Fruit fly (Drosophila melanogaster) whole organism, embryonic: ENCODE data around the gene Ssk.

Experiments
- Blimp-1 ChIP-seq: fragments of 200-800 bp; sonication (Bioruptor generic); optimal IDR thresholded peaks from 3 replicates; lab custom pipeline; 2018; ENCODE audit warnings: missing biosample characterization, missing genetic modification characterization, mild to moderate bottlenecking, moderate library complexity, missing genetic modification reagents
- CG10431 ChIP-seq: fragments of 200-800 bp; sonication (Bioruptor generic); optimal IDR thresholded peaks from 3 replicates; lab custom pipeline; 2018; ENCODE audit warnings: missing biosample characterization, mild to moderate bottlenecking, missing genetic modification characterization
- CG11398 ChIP-seq: fragments of 200-800 bp; sonication (Bioruptor generic); optimal IDR thresholded peaks from 2 replicates; lab custom pipeline; 2016; ENCODE audit warnings: missing biosample characterization, missing genetic modification characterization
- CG15269 ChIP-seq: fragments of 200-800 bp; sonication (Bioruptor generic); optimal IDR thresholded peaks from 2 replicates; lab custom pipeline; 2018; ENCODE audit warnings: missing biosample characterization, mild to moderate bottlenecking, missing genetic modification characterization, moderate library complexity
- CG16813 ChIP-seq: fragments of 200-800 bp; sonication (Bioruptor generic); IDR thresholded peaks from 3 replicates; pipeline ENCODE4 v1.3.6; 2022; ENCODE audit warnings: missing biosample characterization, missing genetic modification characterization; ENCODE audit not compliant: partially characterized antibody
- CG16815 ChIP-seq: fragments of 200-800 bp; sonication (Bioruptor generic); optimal IDR thresholded peaks from 3 replicates; lab custom pipeline; 2017; ENCODE audit warnings: missing biosample characterization, mild to moderate bottlenecking, missing genetic modification characterization
- CG17829 ChIP-seq: fragments of 200-800 bp; optimal IDR thresholded peaks from 2 replicates; lab custom pipeline; 2019; ENCODE audit warnings: missing biosample characterization, mild to moderate bottlenecking, missing genetic modification characterization, moderate library complexity
- CG2712 ChIP-seq: fragments of 200-800 bp; optimal IDR thresholded peaks from 3 replicates; lab custom pipeline; 2019; ENCODE audit warnings: missing biosample characterization, mild to moderate bottlenecking, missing genetic modification characterization, moderate library complexity
- CG30020 ChIP-seq: fragments of 200-800 bp; optimal IDR thresholded peaks from 2 replicates; lab custom pipeline; 2019; ENCODE audit warnings: missing biosample characterization, mild to moderate bottlenecking, missing genetic modification characterization, moderate library complexity
- CG33557 ChIP-seq: fragments of 200-800 bp; sonication (Bioruptor generic); optimal IDR thresholded peaks from 2 replicates; lab custom pipeline; 2019; ENCODE audit warnings: missing biosample characterization, mild to moderate bottlenecking, missing genetic modification characterization, moderate library complexity
- CG34376 ChIP-seq: fragments of 200-800 bp; sonication (Bioruptor generic); optimal IDR thresholded peaks from 2 replicates; lab custom pipeline; 2018; ENCODE audit warnings: missing biosample characterization, mild to moderate bottlenecking, missing genetic modification characterization
- CG4360 ChIP-seq: fragments of 200-800 bp; sonication (Bioruptor generic); IDR thresholded peaks from 2 replicates; pipeline ENCODE4 v1.3.6; 2022; ENCODE audit warnings: missing biosample characterization, missing genetic modification characterization
- CG4707 ChIP-seq: fragments of 200-800 bp; sonication (Bioruptor generic); optimal IDR thresholded peaks from 2 replicates; lab custom pipeline; 2018; ENCODE audit warnings: missing biosample characterization, mild to moderate bottlenecking, missing genetic modification characterization, moderate library complexity
- CG6254 ChIP-seq: fragments of 200-800 bp; sonication (Bioruptor generic); optimal IDR thresholded peaks from 3 replicates; lab custom pipeline; 2017; ENCODE audit warnings: mild to moderate bottlenecking, missing biosample characterization, missing genetic modification reagents, missing genetic modification characterization
- CG6765 ChIP-seq: fragments of 200-800 bp; sonication (Bioruptor generic); optimal IDR thresholded peaks from 3 replicates; lab custom pipeline; 2017; ENCODE audit warnings: missing biosample characterization, mild to moderate bottlenecking, missing genetic modification characterization
- CG7839 ChIP-seq: fragments of 200-800 bp; sonication (Bioruptor generic); optimal IDR thresholded peaks from 3 replicates; lab custom pipeline; 2018; ENCODE audit warnings: missing biosample characterization, mild to moderate bottlenecking, missing genetic modification characterization, moderate library complexity
- CG8924 ChIP-seq: fragments of 200-800 bp; optimal IDR thresholded peaks from 3 replicates; lab custom pipeline; 2019; ENCODE audit warnings: missing biosample characterization, mild to moderate bottlenecking, missing genetic modification characterization, moderate library complexity
- CHES-1-like ChIP-seq: fragments of 200-800 bp; sonication (Bioruptor generic); optimal IDR thresholded peaks from 2 replicates; lab custom pipeline; 2016; ENCODE audit warnings: missing biosample characterization, missing genetic modification characterization
- D ChIP-seq, 2 experiments: fragments of 200-800 bp in 1 of 2; fragments of >200 bp in 1 of 2; sonication (Bioruptor generic) in 1 of 2; optimal IDR thresholded peaks; 2 replicates in 1 of 2; 3 replicates in 1 of 2; lab custom pipeline; 2017; ENCODE audit warnings: mild to moderate bottlenecking in 1 of 2, missing biosample characterization in 1 of 2, missing genetic modification characterization in 1 of 2, missing genetic modification reagents in 1 of 2
- Ets65A ChIP-seq: fragments of 200-800 bp; sonication (Bioruptor generic); peaks from one replicate; lab custom pipeline; 2016; ENCODE audit warnings: missing biosample characterization, missing genetic modification characterization
- HLH54F ChIP-seq: fragments of 200-800 bp; sonication (Bioruptor generic); optimal IDR thresholded peaks from 3 replicates; lab custom pipeline; 2016; ENCODE audit warnings: missing biosample characterization, missing genetic modification characterization
- HmgZ ChIP-seq: fragments of 200-800 bp; sonication (Bioruptor generic); optimal IDR thresholded peaks from 2 replicates; lab custom pipeline; 2018; ENCODE audit warnings: missing biosample characterization, mild to moderate bottlenecking, missing genetic modification characterization
- Hr51 ChIP-seq, 2 experiments: fragments of 200-800 bp; sonication (Bioruptor generic); optimal IDR thresholded peaks; 2 replicates in 1 of 2; 3 replicates in 1 of 2; lab custom pipeline; 2016 to 2018; ENCODE audit warnings: missing biosample characterization in 2 of 2, missing genetic modification characterization in 2 of 2, mild to moderate bottlenecking in 1 of 2, moderate library complexity in 1 of 2
- Neu2 ChIP-seq: fragments of 200-800 bp; sonication (Bioruptor generic); optimal IDR thresholded peaks from 3 replicates; lab custom pipeline; 2016; ENCODE audit warnings: missing biosample characterization, missing genetic modification characterization, borderline replicate concordance
- Oli ChIP-seq: fragments of 200-800 bp; sonication (Bioruptor generic); optimal IDR thresholded peaks from 2 replicates; lab custom pipeline; 2018; ENCODE audit warnings: missing biosample characterization, mild to moderate bottlenecking, missing genetic modification characterization, moderate library complexity
- Pdp1 ChIP-seq, 2 experiments: fragments of 200-800 bp; sonication (Bioruptor generic); optimal IDR thresholded peaks; 3 replicates each; lab custom pipeline; 2016; ENCODE audit warnings: missing biosample characterization in 2 of 2, missing genetic modification characterization in 2 of 2, mild to moderate bottlenecking in 1 of 2, moderate library complexity in 1 of 2
- Scr ChIP-seq: fragments of 200-800 bp; sonication (Bioruptor generic); IDR thresholded peaks from 2 replicates; pipeline ENCODE4 v1.3.6; 2022; ENCODE audit warnings: missing biosample characterization, missing genetic modification characterization; ENCODE audit not compliant: partially characterized antibody
- Sox100B ChIP-seq: fragments of 200-800 bp; sonication (Bioruptor generic); optimal IDR thresholded peaks from 3 replicates; lab custom pipeline; 2018; ENCODE audit warnings: missing biosample characterization, mild to moderate bottlenecking, missing genetic modification characterization
- Trl ChIP-seq, 3 experiments: fragments of >200 bp in 2 of 3; fragments of 200-800 bp in 1 of 3; sonication (Bioruptor generic) in 1 of 3; optimal IDR thresholded peaks; 2 replicates in 1 of 3; 3 replicates in 2 of 3; lab custom pipeline; 2016 to 2017; ENCODE audit warnings: missing biosample characterization in 1 of 3, missing genetic modification characterization in 1 of 3
- ase ChIP-seq: fragments of 200-800 bp; sonication (Bioruptor generic); IDR thresholded peaks from 3 replicates; pipeline ENCODE4 v1.3.6; 2022; ENCODE audit warnings: missing biosample characterization, missing genetic modification characterization
- chinmo ChIP-seq: fragments of 200-800 bp; sonication (Bioruptor generic); IDR thresholded peaks from 4 replicates; pipeline ENCODE4 v1.3.6; 2022; ENCODE audit warnings: missing biosample characterization, missing genetic modification characterization; ENCODE audit not compliant: partially characterized antibody
- ci ChIP-seq: fragments of 200-800 bp; sonication (Bioruptor generic); IDR thresholded peaks from 3 replicates; pipeline ENCODE4 v1.3.6; 2022; ENCODE audit warnings: missing biosample characterization, missing genetic modification characterization
- dmrt99B ChIP-seq: fragments of 200-800 bp; sonication (Bioruptor generic); optimal IDR thresholded peaks from 2 replicates; lab custom pipeline; 2018; ENCODE audit warnings: missing biosample characterization, mild to moderate bottlenecking, missing genetic modification characterization, moderate library complexity
- exex ChIP-seq: fragments of 200-800 bp; sonication (Bioruptor generic); optimal IDR thresholded peaks from 4 replicates; lab custom pipeline; 2018; ENCODE audit warnings: missing biosample characterization, mild to moderate bottlenecking, missing genetic modification characterization, moderate library complexity
- grn ChIP-seq: fragments of 200-800 bp; sonication (Bioruptor generic); optimal IDR thresholded peaks from 3 replicates; lab custom pipeline; 2017; ENCODE audit warnings: missing biosample characterization, missing genetic modification characterization
- klu ChIP-seq: fragments of 200-800 bp; sonication (Bioruptor generic); IDR thresholded peaks from 2 replicates; pipeline ENCODE4 v1.3.6; 2022; ENCODE audit warnings: missing biosample characterization, missing genetic modification characterization
- nmo ChIP-seq: fragments of 200-800 bp; sonication (Bioruptor generic); optimal IDR thresholded peaks from 2 replicates; lab custom pipeline; 2018; ENCODE audit warnings: missing biosample characterization, mild to moderate bottlenecking, missing genetic modification characterization, moderate library complexity
- nom ChIP-seq: fragments of 200-800 bp; sonication (Bioruptor generic); optimal IDR thresholded peaks from 2 replicates; lab custom pipeline; 2017; ENCODE audit warnings: missing biosample characterization, missing genetic modification characterization, mild to moderate bottlenecking, moderate library complexity, missing genetic modification reagents
- otp ChIP-seq: fragments of 200-800 bp; sonication (Bioruptor generic); IDR thresholded peaks from 3 replicates; pipeline ENCODE4, ENCODE4 v1.3.6; 2022; ENCODE audit warnings: missing biosample characterization, missing genetic modification characterization
- pzg ChIP-seq: fragments of 200-800 bp; sonication (Bioruptor generic); optimal IDR thresholded peaks from 3 replicates; lab custom pipeline; 2018; ENCODE audit warnings: missing biosample characterization, mild to moderate bottlenecking, missing genetic modification characterization, moderate library complexity
- sisA ChIP-seq: fragments of 200-800 bp; sonication (Bioruptor generic); IDR thresholded peaks from 2 replicates; pipeline ENCODE4 v1.3.6; 2022; ENCODE audit warnings: missing biosample characterization, missing genetic modification characterization
- slp2 ChIP-seq: fragments of 200-800 bp; sonication (Bioruptor generic); optimal IDR thresholded peaks from 2 replicates; lab custom pipeline; 2016; ENCODE audit warnings: missing biosample characterization, missing genetic modification characterization
- sr ChIP-seq: fragments of 200-800 bp; sonication (Bioruptor generic); IDR thresholded peaks from 3 replicates; pipeline ENCODE4 v1.3.6; 2022; ENCODE audit warnings: missing biosample characterization, missing genetic modification characterization
- stc ChIP-seq: fragments of 200-800 bp; sonication (Bioruptor generic); IDR thresholded peaks from 2 replicates; pipeline ENCODE4 v1.3.6; 2022; ENCODE audit warnings: missing biosample characterization, missing genetic modification characterization
- vvl ChIP-seq: fragments of 200-800 bp; sonication (Bioruptor generic); IDR thresholded peaks from 2 replicates; pipeline ENCODE4 v1.3.6; 2022; ENCODE audit warnings: missing biosample characterization, missing genetic modification characterization

Ssk gene

DNA sequence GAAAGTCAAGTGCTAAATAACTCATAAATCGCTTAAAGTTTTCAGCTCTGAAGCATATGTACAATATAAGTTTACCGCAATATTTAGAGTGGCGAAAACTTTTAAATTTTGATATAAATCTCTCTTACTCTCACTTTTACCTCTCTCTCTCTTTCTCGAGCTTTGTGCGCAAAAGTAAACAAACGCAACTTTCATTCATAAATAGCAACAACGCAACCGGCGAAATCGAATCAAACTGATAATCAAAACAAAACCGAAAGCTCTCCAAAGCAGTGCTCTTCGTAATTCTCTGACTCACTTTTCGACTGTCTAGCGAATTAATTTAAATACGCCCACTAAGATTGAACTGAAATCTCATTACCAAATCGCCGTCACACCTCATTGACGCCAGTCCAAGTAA lies 2.4 kb upstream of the Ssk start:
- TF ChIP-seq chinmo (GFP tag; lab: Robert Waterston, UW) = 0 out of 4 replicates have a peak, but pooled peaks have one; percentile 47
- no peak for TF ChIP-seq slp2 (GFP tag; lab: Kevin White, UChicago)
- no peak for TF ChIP-seq Neu2
- TF ChIP-seq CG34376 = no peak
- peak; percentile 9; the same call in 1 of the 2 replicates for TF ChIP-seq vvl (GFP tag; lab: Robert Waterston, UW)
- TF ChIP-seq exex = peak; percentile 6
- TF ChIP-seq Trl (optimal IDR thresholded peaks at IDR 0.05; lab: Kevin White, UChicago) = peak; percentile 35 to 58
- no peak for TF ChIP-seq Trl (GFP tag; optimal IDR thresholded peaks at IDR 0.05; lab: Kevin White, UChicago)
- TF ChIP-seq Pdp1 (GFP tag; optimal IDR thresholded peaks at IDR 0.05; lab: Kevin White, UChicago) = peak in 1 of 2 experiments; percentile 42
- TF ChIP-seq Blimp-1 (GFP tag; lab: Kevin White, UChicago) = peak; percentile 32
- TF ChIP-seq ase (GFP tag; lab: Robert Waterston, UW) = no peak
- no peak for TF ChIP-seq HLH54F
- 0 out of 3 replicates have a peak, but pooled peaks have one; percentile 27 for TF ChIP-seq sr (GFP tag; lab: Robert Waterston, UW)
- no peak for TF ChIP-seq sisA (GFP tag; lab: Robert Waterston, UW)
- peak; percentile 60 for TF ChIP-seq grn (GFP tag; lab: Kevin White, UChicago)

DNA sequence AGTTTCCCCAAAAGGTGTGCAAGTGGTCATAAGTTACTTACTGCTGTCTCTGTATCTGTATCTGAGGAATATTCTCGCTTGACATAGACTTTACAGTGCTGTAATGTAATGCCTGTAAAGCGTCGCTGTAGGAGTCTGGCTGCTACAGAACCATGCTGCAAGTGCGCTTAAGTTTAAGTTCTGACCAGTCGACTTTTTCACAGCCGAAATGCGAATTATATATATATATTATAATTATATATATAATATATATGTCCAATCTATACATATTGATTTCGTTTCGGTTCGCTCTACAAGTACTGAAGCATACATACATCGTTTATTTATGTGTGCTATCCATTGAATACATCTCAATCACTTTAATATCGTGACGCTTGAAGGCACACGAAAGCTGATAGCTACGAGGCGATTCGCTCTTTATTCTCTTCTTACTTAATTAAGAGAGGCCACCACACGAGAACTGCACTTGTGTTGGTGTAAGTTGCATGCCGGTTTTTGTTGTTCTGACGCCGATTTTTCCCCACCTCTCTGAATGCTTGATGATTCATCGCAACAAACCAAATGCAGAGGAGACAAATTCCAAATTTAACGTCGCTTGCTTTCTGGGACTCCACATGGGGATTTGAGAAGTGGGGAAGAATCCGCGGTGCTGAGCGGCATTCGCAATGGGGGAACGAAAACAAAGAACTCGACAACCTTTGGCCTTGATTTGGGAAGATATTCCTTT lies 1.9 kb upstream of the Ssk start:
- TF ChIP-seq nom (GFP tag; lab: Kevin White, UChicago) = peak; percentile 60
- peak in 1 of 2 experiments; percentile 32 for TF ChIP-seq Hr51 (GFP tag; optimal IDR thresholded peaks at IDR 0.05; lab: Kevin White, UChicago)
- peak; percentile 42 for TF ChIP-seq CG2712 (tag; lab: Kevin White, UChicago)
- peak; percentile 8 for TF ChIP-seq CG4707 (GFP tag; lab: Kevin White, UChicago)
- no peak for TF ChIP-seq klu (GFP tag; lab: Robert Waterston, UW)
- peak; percentile 16 for TF ChIP-seq dmrt99B (tag; lab: Kevin White, UChicago)
- peak; percentile 27 for TF ChIP-seq Oli
- no peak for TF ChIP-seq CHES-1-like (GFP tag; lab: Kevin White, UChicago)
- peak; percentile 73 for TF ChIP-seq ci
- TF ChIP-seq CG7839 (tag; lab: Kevin White, UChicago) = peak; percentile 42
- peak; percentile 65 for TF ChIP-seq nmo
- TF ChIP-seq CG16815 (GFP tag; lab: Kevin White, UChicago) = no peak
- TF ChIP-seq Scr (GFP tag; lab: Robert Waterston, UW) = 0 out of 2 replicates have a peak, but pooled peaks have one; percentile 23
- peak; percentile 33 for TF ChIP-seq Sox100B
- TF ChIP-seq CG4360 (GFP tag; lab: Robert Waterston, UW) = peak; percentile 45; the same call in 1 of the 2 replicates
- peak; percentile 8 for TF ChIP-seq CG8924
- no peak for TF ChIP-seq CG11398 (GFP tag; lab: Kevin White, UChicago)
- TF ChIP-seq pzg = peak; percentile 7
- 0 out of 3 replicates have a peak, but pooled peaks have one; percentile 17 for TF ChIP-seq CG16813 (GFP tag; lab: Robert Waterston, UW)
- peak; percentile 40 for TF ChIP-seq CG15269 (tag; lab: Kevin White, UChicago)
- no peak for TF ChIP-seq D (optimal IDR thresholded peaks at IDR 0.05; lab: Kevin White, UChicago)
- no peak for TF ChIP-seq D (GFP tag; optimal IDR thresholded peaks at IDR 0.05; lab: Kevin White, UChicago)
- TF ChIP-seq CG33557 (GFP tag; lab: Kevin White, UChicago) = peak; percentile 49
- TF ChIP-seq CG30020 (tag; lab: Kevin White, UChicago) = peak; percentile 11
- TF ChIP-seq otp (GFP tag; lab: Robert Waterston, UW) = no peak
- TF ChIP-seq HmgZ (tag; lab: Kevin White, UChicago) = peak; percentile 19
- TF ChIP-seq CG10431 = peak; percentile 37
- 0 out of 2 replicates have a peak, but pooled peaks have one; percentile 28 for TF ChIP-seq stc (GFP tag; lab: Robert Waterston, UW)
- TF ChIP-seq CG6765 = no peak
- peak; percentile 75 for TF ChIP-seq Ets65A (GFP tag; lab: Kevin White, UChicago)
- peak; percentile 1 for TF ChIP-seq CG6254
- peak; percentile 34 for TF ChIP-seq CG17829
